Worm (Caenorhabditis elegans) whole organism, L1 larva: ENCODE data around the gene mltn-10.

ENCODE experiments used
- C04F5.9 ChIP-seq: sonication (generic microtip); optimal IDR thresholded peaks from 2 replicates; lab custom pipeline; 2016; ENCODE audit warnings: missing genetic modification characterization, missing compliant biosample characterization
- C34B4.2 ChIP-seq: sonication (generic microtip); optimal IDR thresholded peaks from 2 replicates; lab custom pipeline; 2017; ENCODE audit warnings: mild to moderate bottlenecking, missing genetic modification characterization, missing compliant biosample characterization
- dpl-1 ChIP-seq, 3 experiments: fragments of 150-350 bp in 2 of 3; sonication (generic microtip) in 1 of 3; optimal IDR thresholded peaks; 2 replicates each; lab custom pipeline; 2014 to 2017; ENCODE audit warnings: missing biosample characterization in 3 of 3, missing genetic modification characterization in 3 of 3, missing genetic modification reagents in 3 of 3
- lin-15B ChIP-seq: fragments of 150-350 bp; sonication (generic microtip); optimal IDR thresholded peaks from 3 replicates; lab custom pipeline; 2014; ENCODE audit warnings: missing biosample characterization, missing genetic modification characterization
- snu-23 ChIP-seq: sonication (generic microtip); optimal IDR thresholded peaks from 2 replicates; lab custom pipeline; 2016; ENCODE audit warnings: missing genetic modification characterization, missing compliant biosample characterization

ce11 chrII:14608508-14608907 is 14.3 kb upstream of the mltn-10 start:
- TF ChIP-seq dpl-1 (GFP tag; optimal IDR thresholded peaks at IDR 0.05; lab: Kevin White, UChicago) (no peak), C04F5.9 (tag; lab: Kevin White, UChicago) (no peak), snu-23 (GFP tag; lab: Kevin White, UChicago) (no peak), lin-15B (tag; lab: Kevin White, UChicago) (no peak), C34B4.2 (tag; lab: Kevin White, UChicago) (no peak)
